Worm (Caenorhabditis elegans): Measurements from ENCODE around the gene F36H5.17.
A peak's percentile ranks its signal among the peaks of the same experiment; 100 is the strongest.

Gene F36H5.17

ce11 chrII:1771347-1771746 lies 15.4 kb upstream of the F36H5.17 start, which contains the start of gene math-26:
TSS of gene math-26 (plus strand) at chrII:1771647.
- TF ChIP-seq elt-2 (tag; optimal IDR thresholded peaks at IDR 0.05), result peak; percentile 21

ce11 chrII:1767458-1767857 lies 11.5 kb upstream of the F36H5.17 start:
- TF ChIP-seq pqm-1 (tag; optimal IDR thresholded peaks at IDR 0.05) (peak; percentile 39), elt-2 (tag; optimal IDR thresholded peaks at IDR 0.05) (peak; percentile 75)

ce11 chrII:1766715-1767114 lies 10.7 kb upstream of the F36H5.17 start:
- TF ChIP-seq skn-1 (tag; optimal IDR thresholded peaks at IDR 0.05), result no peak
- TF ChIP-seq ama-1 (optimal IDR thresholded peaks at IDR 0.05), result no peak
- TF ChIP-seq ceh-82 (tag; optimal IDR thresholded peaks at IDR 0.05), result no peak
- no peak for TF ChIP-seq nhr-25 (tag; optimal IDR thresholded peaks at IDR 0.05)
- no peak for TF ChIP-seq mdl-1 (tag; optimal IDR thresholded peaks at IDR 0.05)
- TF ChIP-seq nhr-12 (tag; optimal IDR thresholded peaks at IDR 0.05), result no peak
- TF ChIP-seq egl-27 (tag; optimal IDR thresholded peaks at IDR 0.05), result no peak
- no peak for TF ChIP-seq nhr-28 (tag; optimal IDR thresholded peaks at IDR 0.05)
- TF ChIP-seq ztf-4 (tag; optimal IDR thresholded peaks at IDR 0.05), result no peak
- no peak for TF ChIP-seq daf-12 (tag; optimal IDR thresholded peaks at IDR 0.05)
- no peak for TF ChIP-seq tbx-2 (tag; optimal IDR thresholded peaks at IDR 0.05)
- TF ChIP-seq unc-39 (tag; optimal IDR thresholded peaks at IDR 0.05), result no peak
- TF ChIP-seq R02D3.7 (tag; optimal IDR thresholded peaks at IDR 0.05), result no peak
- TF ChIP-seq jun-1 (tag; optimal IDR thresholded peaks at IDR 0.05), result no peak
- TF ChIP-seq unc-62 (GFP tag; optimal IDR thresholded peaks at IDR 0.05), result no peak

ce11 chrII:1763072-1763471 lies 7.1 kb upstream of the F36H5.17 start, which contains the start of gene math-28:
TSS of gene math-28 (plus strand) at chrII:1763372.
- TF ChIP-seq egl-27 (tag; optimal IDR thresholded peaks at IDR 0.05) (no peak), unc-39 (tag; optimal IDR thresholded peaks at IDR 0.05) (no peak), lin-15B (tag; optimal IDR thresholded peaks at IDR 0.05) (no peak), fkh-2 (tag; optimal IDR thresholded peaks at IDR 0.05) (no peak), lin-39 (tag; optimal IDR thresholded peaks at IDR 0.05) (no peak), pqm-1 (tag; optimal IDR thresholded peaks at IDR 0.05) (no peak), nfya-1 (tag; optimal IDR thresholded peaks at IDR 0.05; ENCODE audit: insufficient read depth) (no peak), nhr-67 (tag; optimal IDR thresholded peaks at IDR 0.05) (no peak), nhr-25 (tag; optimal IDR thresholded peaks at IDR 0.05) (no peak), unc-62 (GFP tag; optimal IDR thresholded peaks at IDR 0.05) (no peak), nhr-237 (tag; optimal IDR thresholded peaks at IDR 0.05) (no peak), tbx-2 (tag; optimal IDR thresholded peaks at IDR 0.05) (no peak), nhr-77 (tag; optimal IDR thresholded peaks at IDR 0.05) (no peak), nhr-23 (tag; optimal IDR thresholded peaks at IDR 0.05) (no peak)

- TF ChIP-seq pqm-1 (tag; optimal IDR thresholded peaks at IDR 0.05) (no peak), daf-12 (tag; optimal IDR thresholded peaks at IDR 0.05) (no peak), mdl-1 (tag; optimal IDR thresholded peaks at IDR 0.05) (no peak), ZK546.5 (tag; optimal IDR thresholded peaks at IDR 0.05) (no peak), nhr-11 (tag; optimal IDR thresholded peaks at IDR 0.05) (no peak), ceh-9 (tag; optimal IDR thresholded peaks at IDR 0.05) (no peak), nhr-67 (tag; optimal IDR thresholded peaks at IDR 0.05) (no peak), ceh-28 (tag; optimal IDR thresholded peaks at IDR 0.05) (no peak), ceh-82 (tag; optimal IDR thresholded peaks at IDR 0.05) (no peak), nhr-23 (tag; optimal IDR thresholded peaks at IDR 0.05) (no peak), elt-2 (tag; optimal IDR thresholded peaks at IDR 0.05) (no peak), unc-62 (GFP tag; optimal IDR thresholded peaks at IDR 0.05) (no peak), nhr-43 (tag; optimal IDR thresholded peaks at IDR 0.05; ENCODE audit: poor library complexity, severe bottlenecking) (no peak), elt-3 (tag; optimal IDR thresholded peaks at IDR 0.05) (no peak), zag-1 (tag; optimal IDR thresholded peaks at IDR 0.05) (no peak), nhr-12 (tag; optimal IDR thresholded peaks at IDR 0.05) (no peak), pha-4 (tag; optimal IDR thresholded peaks at IDR 0.05) (no peak), ztf-11 (tag; optimal IDR thresholded peaks at IDR 0.05) (no peak)
Measured at ce11 chrII:1761564-1761963, 5.6 kb upstream of the F36H5.17 start, which contains the start of gene F36H5.4. TSS of gene F36H5.4 (plus strand) at chrII:1761864.

Measured in whole organism, L3 larva.